Fruit fly (Drosophila melanogaster): ENCODE measurements around the gene CG32856.
A peak's percentile ranks its signal among the peaks of the same experiment; 100 is the strongest.

The CG32856 gene

DNA sequence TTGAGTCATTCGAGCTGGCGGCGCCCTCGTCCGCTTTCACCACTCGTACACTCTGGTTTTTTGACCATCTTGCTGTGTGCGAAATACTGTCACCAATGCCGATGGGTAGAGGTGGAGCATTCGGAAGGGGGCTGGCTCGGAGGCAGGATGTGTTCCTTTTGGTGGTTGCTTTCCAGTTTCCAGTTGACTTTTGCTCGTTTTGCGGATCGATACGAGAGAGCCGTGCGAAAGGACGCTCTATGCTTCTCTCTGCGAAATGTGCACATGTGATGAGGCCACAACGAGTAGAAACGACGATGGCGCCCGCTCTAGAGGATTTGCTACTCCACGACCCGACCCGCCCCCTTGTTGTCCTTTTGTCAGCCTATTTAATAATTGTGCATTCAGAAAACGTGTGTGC is 27.4 kb downstream of the CG32856 start (continued):
- peak; percentile 63 for TF ChIP-seq Med (GFP tag)
- no peak for TF ChIP-seq dmrt99B (tag; optimal IDR thresholded peaks at IDR 0.05)

DNA sequence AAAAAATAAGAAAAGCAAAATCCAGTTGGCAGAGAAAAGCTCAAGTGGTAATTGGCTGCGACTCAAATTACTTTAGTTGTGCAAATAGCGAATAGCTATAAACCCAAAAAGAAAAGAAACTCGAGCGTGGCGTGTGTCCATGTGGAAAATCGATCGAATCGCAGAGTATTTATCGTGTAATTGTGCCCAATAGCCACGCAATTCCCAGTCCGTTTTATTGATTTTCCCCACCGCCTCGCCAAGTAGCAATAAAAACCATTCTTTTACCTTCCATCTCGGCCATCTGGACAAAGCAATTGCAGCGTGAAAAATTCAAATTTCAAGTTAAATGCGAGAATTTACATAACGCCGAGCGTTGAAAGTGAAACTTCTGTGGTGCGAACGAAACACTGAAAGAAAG is 29.6 kb downstream of the CG32856 start:
- TF ChIP-seq Chrac-16 (GFP tag; optimal IDR thresholded peaks at IDR 0.05) (no peak), onecut (GFP tag; IDR thresholded peaks at IDR 0.05) (peak; percentile 90)

DNA sequence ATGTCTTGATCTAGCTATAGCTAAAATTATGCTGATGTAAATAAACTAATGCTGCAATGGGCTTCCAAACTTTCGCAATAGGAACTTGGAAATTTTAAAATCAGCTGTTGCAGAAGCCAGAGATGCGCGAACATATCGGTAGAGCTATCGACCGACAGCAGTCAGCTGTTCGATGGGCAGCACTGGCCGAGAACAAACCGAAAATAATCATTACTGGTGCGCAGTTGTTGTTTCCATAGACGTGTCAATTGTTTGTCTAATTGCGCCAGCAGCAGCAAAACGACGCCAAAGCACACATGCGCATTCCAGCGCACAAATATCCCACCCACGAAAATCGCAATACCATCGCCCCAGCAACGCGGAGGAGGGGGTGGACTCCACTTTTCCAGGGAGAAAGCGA is 30.2 kb downstream of the CG32856 start, which contains the start of gene Sap47:
Gene Sap47 (plus strand): TSS at position 149 of the 400 bp plus-strand sequence.
- peak; percentile 67; the same call in 2 of the 3 replicates for TF ChIP-seq HLH4C (GFP tag; IDR thresholded peaks at IDR 0.05; ENCODE audit: partially characterized antibody)
- no peak for TF ChIP-seq danr (GFP tag; IDR thresholded peaks at IDR 0.05)
- no peak for TF ChIP-seq GATAe (GFP tag; conservative IDR thresholded peaks at IDR 0.05)
- TF ChIP-seq CG11456 (GFP tag; IDR thresholded peaks at IDR 0.05): no peak
- peak; percentile 40; the same call in 1 of the 2 replicates for TF ChIP-seq vvl (GFP tag; IDR thresholded peaks at IDR 0.05)
- 0 out of 3 replicates have a peak, but pooled peaks have one; percentile 11 for TF ChIP-seq CG2199 (GFP tag; IDR thresholded peaks at IDR 0.05)
- TF ChIP-seq CG10543 (GFP tag; optimal IDR thresholded peaks at IDR 0.05): peak; percentile 7
- peak; percentile 17 for TF ChIP-seq CG14710 (tag; optimal IDR thresholded peaks at IDR 0.05)
- no peak for TF ChIP-seq CG16863 (GFP tag; optimal IDR thresholded peaks at IDR 0.05)
- no peak for TF ChIP-seq toy (GFP tag; IDR thresholded peaks at IDR 0.05)
- no peak for TF ChIP-seq Dip3 (GFP tag; optimal IDR thresholded peaks at IDR 0.05)
- TF ChIP-seq CrebB (tag; optimal IDR thresholded peaks at IDR 0.05): peak; percentile 47
- no peak for TF ChIP-seq CG31365 (tag; optimal IDR thresholded peaks at IDR 0.05)
- TF ChIP-seq hb (GFP tag; IDR thresholded peaks at IDR 0.05; ENCODE audit: partially characterized antibody): peak; percentile 65; the same call in 2 of the 3 replicates
- TF ChIP-seq vnd (GFP tag; IDR thresholded peaks at IDR 0.05; ENCODE audit: partially characterized antibody): peak; percentile 75
- TF ChIP-seq zfh2 (GFP tag; optimal IDR thresholded peaks at IDR 0.05): no peak
- TF ChIP-seq pzg (GFP tag; optimal IDR thresholded peaks at IDR 0.05): peak; percentile 80
- peak; percentile 66 for TF ChIP-seq tna (GFP tag; IDR thresholded peaks at IDR 0.05; ENCODE audit: partially characterized antibody)
- TF ChIP-seq Scr (GFP tag; IDR thresholded peaks at IDR 0.05; ENCODE audit: partially characterized antibody): peak; percentile 82
- TF ChIP-seq CG34422 (GFP tag; IDR thresholded peaks at IDR 0.05): peak; percentile 66; the same call in 1 of the 3 replicates
- peak; percentile 28 for TF ChIP-seq CG12391 (tag; optimal IDR thresholded peaks at IDR 0.05)
- TF ChIP-seq CG7357 (GFP tag; IDR thresholded peaks at IDR 0.05): no peak
- no peak for TF ChIP-seq CG1529 (GFP tag; optimal IDR thresholded peaks at IDR 0.05)
- TF ChIP-seq tin (GFP tag; optimal IDR thresholded peaks at IDR 0.05): no peak
- TF ChIP-seq MBD-R2 (GFP tag; IDR thresholded peaks at IDR 0.05): peak; percentile 99
- peak; percentile 52; the same call in 1 of the 2 replicates for TF ChIP-seq Rfx (GFP tag; IDR thresholded peaks at IDR 0.05)
- peak; percentile 58 for TF ChIP-seq HmgZ (tag; optimal IDR thresholded peaks at IDR 0.05)
- TF ChIP-seq crp (GFP tag; optimal IDR thresholded peaks at IDR 0.05): peak; percentile 92 to 100
- TF ChIP-seq hbn (GFP tag; IDR thresholded peaks at IDR 0.05; ENCODE audit: partially characterized antibody): peak; percentile 83
- TF ChIP-seq sna (GFP tag; IDR thresholded peaks at IDR 0.05; ENCODE audit: partially characterized antibody): peak; percentile 71
- peak; percentile 31 for TF ChIP-seq sug (tag; optimal IDR thresholded peaks at IDR 0.05)
- no peak for TF ChIP-seq ash1 (GFP tag; optimal IDR thresholded peaks at IDR 0.05)
- no peak for TF ChIP-seq gcm (GFP tag; optimal IDR thresholded peaks at IDR 0.05)
- TF ChIP-seq CG15514 (GFP tag; optimal IDR thresholded peaks at IDR 0.05): peak; percentile 48
- no peak for TF ChIP-seq ftz-f1 (GFP tag; optimal IDR thresholded peaks at IDR 0.05)
- peak; percentile 97 for TF ChIP-seq ewg (GFP tag; optimal IDR thresholded peaks at IDR 0.05)
- TF ChIP-seq inv (GFP tag; IDR thresholded peaks at IDR 0.05; ENCODE audit: partially characterized antibody): peak; percentile 65
- TF ChIP-seq sd (tag; optimal IDR thresholded peaks at IDR 0.05): peak; percentile 74
- no peak; the same call in 1 of the 2 replicates for TF ChIP-seq chm (GFP tag; IDR thresholded peaks at IDR 0.05)
- TF ChIP-seq Sin3A (optimal IDR thresholded peaks at IDR 0.05): peak; percentile 38
- TF ChIP-seq Adf1 (GFP tag; IDR thresholded peaks at IDR 0.05): peak; percentile 39; the same call in 1 of the 2 replicates
- no peak for TF ChIP-seq Meics (GFP tag; optimal IDR thresholded peaks at IDR 0.05)
- peak; percentile 2 for TF ChIP-seq twi (tag; optimal IDR thresholded peaks at IDR 0.05)

Measured in whole organism, embryonic.